Worm (Caenorhabditis elegans): ENCODE measurements around the gene F41C3.11.

Gene F41C3.11

ce11 chrII:4745281-4745680 is 11.5 kb upstream of the F41C3.11 start (continued):
- TF ChIP-seq ets-5 (GFP tag; IDR thresholded peaks at IDR 0.05) (no peak), C16A3.4 (tag; optimal IDR thresholded peaks at IDR 0.05) (no peak), nhr-47 (tag; optimal IDR thresholded peaks at IDR 0.05) (peak; percentile 47), mef-2 (tag; optimal IDR thresholded peaks at IDR 0.05) (no peak), skn-1 (tag; optimal IDR thresholded peaks at IDR 0.05) (no peak), nhr-237 (tag; optimal IDR thresholded peaks at IDR 0.05) (no peak), efl-1 (optimal IDR thresholded peaks at IDR 0.05) (peak in 1 of 2 experiments; percentile 8), efl-1 (GFP tag; optimal IDR thresholded peaks at IDR 0.05 in 1 of 2) (peak in 1 of 2 experiments; percentile 68), dsc-1 (tag; optimal IDR thresholded peaks at IDR 0.05) (no peak), lin-14 (GFP tag; optimal IDR thresholded peaks at IDR 0.05) (peak; percentile 68), vab-15 (tag; optimal IDR thresholded peaks at IDR 0.05) (no peak), nhr-11 (tag; optimal IDR thresholded peaks at IDR 0.05) (peak; percentile 38), Y116A8C.19 (tag; optimal IDR thresholded peaks at IDR 0.05; ENCODE audit: borderline replicate concordance) (no peak), egl-27 (tag; optimal IDR thresholded peaks at IDR 0.05) (no peak), irx-1 (tag; optimal IDR thresholded peaks at IDR 0.05) (no peak), nhr-90 (tag; optimal IDR thresholded peaks at IDR 0.05; ENCODE audit: poor library complexity) (peak; percentile 79), nhr-12 (tag; optimal IDR thresholded peaks at IDR 0.05) (no peak), aha-1 (tag; optimal IDR thresholded peaks at IDR 0.05) (no peak), ceh-90 (tag; optimal IDR thresholded peaks at IDR 0.05) (no peak), hlh-17 (GFP tag; optimal IDR thresholded peaks at IDR 0.05; ENCODE audit: borderline replicate concordance) (no peak), pqm-1 (tag; optimal IDR thresholded peaks at IDR 0.05) (no peak), snu-23 (GFP tag; optimal IDR thresholded peaks at IDR 0.05) (peak; percentile 71), grh-1 (GFP tag; IDR thresholded peaks at IDR 0.05) (peak; percentile 73), lsy-2 (tag; optimal IDR thresholded peaks at IDR 0.05) (peak in 1 of 2 experiments; percentile 38), efl-3 (GFP tag; optimal IDR thresholded peaks at IDR 0.05) (no peak), fkh-4 (tag; optimal IDR thresholded peaks at IDR 0.05; ENCODE audit: borderline replicate concordance) (no peak), nhr-71 (tag; optimal IDR thresholded peaks at IDR 0.05) (peak; percentile 79), jun-1 (tag; optimal IDR thresholded peaks at IDR 0.05) (no peak), swsn-7 (tag; optimal IDR thresholded peaks at IDR 0.05) (no peak), sup-37 (GFP tag; optimal IDR thresholded peaks at IDR 0.05) (no peak), lin-39 (tag; optimal IDR thresholded peaks at IDR 0.05) (no peak), fkh-10 (GFP tag; optimal IDR thresholded peaks at IDR 0.05) (no peak), ceh-63 (GFP tag; optimal IDR thresholded peaks at IDR 0.05) (no peak), tlp-1 (tag; optimal IDR thresholded peaks at IDR 0.05) (no peak), ces-1 (GFP tag; optimal IDR thresholded peaks at IDR 0.05) (no peak), tbx-2 (tag; optimal IDR thresholded peaks at IDR 0.05) (peak; percentile 63), sptf-1 (tag; optimal IDR thresholded peaks at IDR 0.05) (no peak), pax-3 (tag; optimal IDR thresholded peaks at IDR 0.05) (no peak), snpc-4 (tag; optimal IDR thresholded peaks at IDR 0.05) (no peak), fos-1 (tag; optimal IDR thresholded peaks at IDR 0.05) (no peak), nhr-85 (tag) (peak; percentile 96), hlh-4 (tag; optimal IDR thresholded peaks at IDR 0.05) (no peak), pag-3 (tag; optimal IDR thresholded peaks at IDR 0.05; ENCODE audit: borderline replicate concordance, insufficient read depth) (no peak), alr-1 (tag; optimal IDR thresholded peaks at IDR 0.05; ENCODE audit: borderline replicate concordance) (no peak), mab-9 (GFP tag; IDR thresholded peaks at IDR 0.05) (no peak), ama-1 (optimal IDR thresholded peaks at IDR 0.05) (no peak), lin-15B (tag; optimal IDR thresholded peaks at IDR 0.05) (no peak), lir-3 (tag; optimal IDR thresholded peaks at IDR 0.05; ENCODE audit: poor library complexity) (no peak), zag-1 (tag; optimal IDR thresholded peaks at IDR 0.05) (no peak), nhr-84 (tag; optimal IDR thresholded peaks at IDR 0.05) (no peak), zip-4 (GFP tag; optimal IDR thresholded peaks at IDR 0.05) (no peak), mep-1 (tag; optimal IDR thresholded peaks at IDR 0.05) (no peak), C04F5.9 (tag; optimal IDR thresholded peaks at IDR 0.05) (no peak), mdl-1 (tag; optimal IDR thresholded peaks at IDR 0.05) (peak in 1 of 2 experiments; percentile 12)
